Worm (Caenorhabditis elegans) whole organism, L1 larva: ENCODE results near the gene F08F1.4.

Experiments
- alr-1 ChIP-seq: fragments of 200-800 bp; sonication (Bioruptor generic); optimal IDR thresholded peaks from 2 replicates; lab custom pipeline; 2018; ENCODE audit warnings: borderline replicate concordance, mild to moderate bottlenecking, missing genetic modification characterization, missing compliant biosample characterization
- ceh-82 ChIP-seq, 3 experiments: fragments of 150-350 bp in 1 of 3; sonication (generic microtip) in 2 of 3; optimal IDR thresholded peaks; 2 replicates each; lab custom pipeline; 2014 to 2017; ENCODE audit warnings: missing biosample characterization in 3 of 3, missing genetic modification characterization in 3 of 3
- ceh-88 ChIP-seq: fragments of 200-800 bp; sonication (Bioruptor generic); IDR thresholded peaks from 2 replicates; pipeline ENCODE4 v1.3.6; 2022; ENCODE audit warnings: missing genetic modification characterization, missing compliant biosample characterization
- egl-27 ChIP-seq, 2 experiments: fragments of 150-350 bp in 1 of 2; sonication (generic microtip); optimal IDR thresholded peaks; 3 replicates each; lab custom pipeline; 2017 to 2018; ENCODE audit warnings: missing biosample characterization in 2 of 2, missing genetic modification characterization in 2 of 2, missing genetic modification reagents in 2 of 2
- nhr-19 ChIP-seq: fragments of 200-800 bp; sonication (Bioruptor generic); conservative IDR thresholded peaks from 2 replicates; pipeline ENCODE4 v1.3.6; 2022; ENCODE audit warnings: missing genetic modification characterization, missing compliant biosample characterization
- nhr-237 ChIP-seq: fragments of 150-350 bp; optimal IDR thresholded peaks from 2 replicates; lab custom pipeline; 2014; ENCODE audit warnings: missing biosample characterization, missing genetic modification characterization
- nhr-77 ChIP-seq: fragments of 150-350 bp; optimal IDR thresholded peaks from 2 replicates; lab custom pipeline; 2014; ENCODE audit warnings: missing biosample characterization, missing genetic modification characterization
- pag-3 ChIP-seq: sonication (generic microtip); optimal IDR thresholded peaks from 2 replicates; lab custom pipeline; 2017; ENCODE audit warnings: missing genetic modification characterization, mild to moderate bottlenecking, missing compliant biosample characterization, antibody characterized with exemption, borderline replicate concordance; ENCODE audit not compliant: insufficient read depth
- ztf-4 ChIP-seq: fragments of 150-350 bp; optimal IDR thresholded peaks from 2 replicates; lab custom pipeline; 2014; ENCODE audit warnings: missing biosample characterization, missing genetic modification characterization

ce11 chrX:8371906-8372305, 41.3 kb upstream of the F08F1.4 start, which contains the start of gene nep-15:
- no peak for TF ChIP-seq ceh-82 (tag; optimal IDR thresholded peaks at IDR 0.05; lab: Kevin White, UChicago)
- no peak for TF ChIP-seq pag-3 (tag; lab: Kevin White, UChicago)
- TF ChIP-seq alr-1 (tag; lab: Kevin White, UChicago), result no peak
- TF ChIP-seq egl-27 (tag; optimal IDR thresholded peaks at IDR 0.05; lab: Kevin White, UChicago), result no peak
- no peak for TF ChIP-seq nhr-237 (tag; lab: Kevin White, UChicago)
- no peak for TF ChIP-seq ztf-4 (tag; lab: Kevin White, UChicago)
- no peak for TF ChIP-seq nhr-19
- no peak for TF ChIP-seq nhr-77 (tag; lab: Kevin White, UChicago)
- TF ChIP-seq ceh-88 (GFP tag; lab: Robert Waterston, UW), result no peak
